Worm (Caenorhabditis elegans): ENCODE measurements around the gene srab-16.

DNA sequence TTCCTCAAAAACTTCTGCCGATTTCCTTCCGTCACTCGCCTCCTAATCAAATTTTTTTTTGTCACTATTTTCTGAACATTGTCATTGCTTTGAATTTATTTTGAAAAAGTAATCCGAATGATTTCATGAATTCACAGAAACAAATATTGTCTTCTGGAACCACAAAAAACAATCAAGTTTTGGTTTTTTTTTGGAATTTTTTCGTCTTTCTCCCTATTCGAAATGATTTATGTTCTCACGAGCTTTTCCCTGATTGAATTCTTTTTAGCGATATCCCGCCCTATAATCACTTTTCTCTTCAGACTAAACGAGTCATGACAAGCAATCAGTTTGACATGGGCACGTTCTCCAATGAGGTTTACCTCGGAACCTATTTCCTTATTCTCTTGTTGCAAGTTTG, 50.8 kb downstream of the srab-16 start, which contains the start of gene F41H8.1:
- TF ChIP-seq hlh-30 (tag; optimal IDR thresholded peaks at IDR 0.05; ENCODE audit: insufficient read depth): no peak
- TF ChIP-seq T23F11.4 (GFP tag; optimal IDR thresholded peaks at IDR 0.05): no peak
- no peak for TF ChIP-seq madf-2 (tag; optimal IDR thresholded peaks at IDR 0.05)
- TF ChIP-seq ets-4 (tag; optimal IDR thresholded peaks at IDR 0.05): no peak
- TF ChIP-seq sox-4 (tag; optimal IDR thresholded peaks at IDR 0.05): no peak
- TF ChIP-seq nfya-1 (tag; optimal IDR thresholded peaks at IDR 0.05): no peak
- TF ChIP-seq ceh-24 (tag; optimal IDR thresholded peaks at IDR 0.05): no peak
- TF ChIP-seq pax-1 (tag; optimal IDR thresholded peaks at IDR 0.05): no peak

Data from whole organism, late embryonic.